Worm (Caenorhabditis elegans): ENCODE measurements around the gene sap-49.

Gene sap-49

ce11 chrII:8004157-8004556 is 31.4 kb downstream of the sap-49 start, which contains the start of gene pgp-11:
Gene pgp-11, minus strand, starts transcription at chrII:8004257.
- TF ChIP-seq lsy-12 (tag; optimal IDR thresholded peaks at IDR 0.05), result no peak
- TF ChIP-seq hmg-11 (tag; optimal IDR thresholded peaks at IDR 0.05), result no peak
- TF ChIP-seq ZK546.5 (tag; optimal IDR thresholded peaks at IDR 0.05), result no peak
- no peak for TF ChIP-seq snpc-4 (tag; optimal IDR thresholded peaks at IDR 0.05)
- TF ChIP-seq eor-1 (tag; optimal IDR thresholded peaks at IDR 0.05), result no peak
- no peak for TF ChIP-seq nhr-28 (tag; optimal IDR thresholded peaks at IDR 0.05)

ce11 chrII:8001428-8001827 is 34.1 kb downstream of the sap-49 start:
- TF ChIP-seq egl-5 (tag; optimal IDR thresholded peaks at IDR 0.05) (no peak), eor-1 (tag; optimal IDR thresholded peaks at IDR 0.05) (no peak), nhr-43 (tag; optimal IDR thresholded peaks at IDR 0.05; ENCODE audit: poor library complexity, severe bottlenecking) (no peak), fkh-10 (GFP tag; optimal IDR thresholded peaks at IDR 0.05) (no peak), skn-1 (tag; optimal IDR thresholded peaks at IDR 0.05) (no peak), pha-4 (tag; optimal IDR thresholded peaks at IDR 0.05) (peak; percentile 13), elt-2 (tag; optimal IDR thresholded peaks at IDR 0.05) (peak; percentile 86), ceh-16 (tag; optimal IDR thresholded peaks at IDR 0.05) (no peak), lin-15B (tag; optimal IDR thresholded peaks at IDR 0.05) (no peak), lsy-12 (tag; optimal IDR thresholded peaks at IDR 0.05) (no peak), nhr-28 (tag; optimal IDR thresholded peaks at IDR 0.05) (no peak), nhr-12 (tag; optimal IDR thresholded peaks at IDR 0.05) (no peak), ama-1 (optimal IDR thresholded peaks at IDR 0.05) (no peak), fkh-2 (tag; optimal IDR thresholded peaks at IDR 0.05) (no peak), pqm-1 (tag; optimal IDR thresholded peaks at IDR 0.05) (peak; percentile 75), ztf-11 (tag; optimal IDR thresholded peaks at IDR 0.05) (no peak), ceh-82 (tag; optimal IDR thresholded peaks at IDR 0.05) (no peak), sea-2 (GFP tag; optimal IDR thresholded peaks at IDR 0.05) (no peak)

DNA sequence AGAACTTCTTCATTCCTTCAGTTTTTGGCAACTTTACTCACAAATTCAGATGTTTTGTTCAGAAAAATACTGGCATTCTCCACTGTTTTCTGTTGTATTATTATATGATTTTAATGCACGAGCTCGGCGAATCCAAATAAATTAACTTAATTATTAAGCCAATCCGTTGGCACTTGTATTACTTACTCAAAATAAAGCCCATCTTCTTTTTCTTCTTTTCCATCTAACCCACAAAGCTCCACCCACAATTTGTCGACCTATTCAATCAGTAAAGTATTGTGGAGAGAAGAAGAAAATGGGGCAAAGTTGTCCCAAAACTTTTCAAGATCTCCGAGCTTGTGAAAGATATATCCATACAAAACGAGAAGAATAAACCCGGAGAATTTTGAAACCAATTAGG is 44.3 kb downstream of the sap-49 start:
- no peak for TF ChIP-seq mdl-1 (tag; optimal IDR thresholded peaks at IDR 0.05)
- no peak for TF ChIP-seq nfya-1 (tag; optimal IDR thresholded peaks at IDR 0.05; ENCODE audit: insufficient read depth)
- no peak for TF ChIP-seq pha-4 (tag; optimal IDR thresholded peaks at IDR 0.05)
- no peak for TF ChIP-seq ceh-28 (tag; optimal IDR thresholded peaks at IDR 0.05)
- no peak for TF ChIP-seq pqm-1 (tag; optimal IDR thresholded peaks at IDR 0.05)
- TF ChIP-seq skn-1 (tag; optimal IDR thresholded peaks at IDR 0.05), result no peak
- no peak for TF ChIP-seq ceh-9 (tag; optimal IDR thresholded peaks at IDR 0.05)
- no peak for TF ChIP-seq lin-15B (tag; optimal IDR thresholded peaks at IDR 0.05)
- no peak for TF ChIP-seq daf-12 (tag; optimal IDR thresholded peaks at IDR 0.05)
- TF ChIP-seq fos-1 (tag; optimal IDR thresholded peaks at IDR 0.05), result no peak
- TF ChIP-seq snpc-4 (tag; optimal IDR thresholded peaks at IDR 0.05), result no peak
- TF ChIP-seq nhr-25 (tag; optimal IDR thresholded peaks at IDR 0.05), result no peak
- no peak for TF ChIP-seq zag-1 (tag; optimal IDR thresholded peaks at IDR 0.05)
- no peak for TF ChIP-seq nhr-77 (tag; optimal IDR thresholded peaks at IDR 0.05)
- TF ChIP-seq nhr-237 (tag; optimal IDR thresholded peaks at IDR 0.05), result no peak
- TF ChIP-seq egl-27 (tag; optimal IDR thresholded peaks at IDR 0.05), result no peak
- no peak for TF ChIP-seq elt-1 (tag; optimal IDR thresholded peaks at IDR 0.05)
- TF ChIP-seq sea-2 (GFP tag; optimal IDR thresholded peaks at IDR 0.05), result no peak
- TF ChIP-seq ceh-16 (tag; optimal IDR thresholded peaks at IDR 0.05), result no peak
- no peak for TF ChIP-seq ceh-82 (tag; optimal IDR thresholded peaks at IDR 0.05)

- peak; percentile 69 for TF ChIP-seq fkh-10 (GFP tag; optimal IDR thresholded peaks at IDR 0.05)
- no peak for TF ChIP-seq elt-1 (tag; optimal IDR thresholded peaks at IDR 0.05)
These were observed 45.4 kb downstream of the sap-49 start for ce11 chrII:7990192-7990591.

DNA sequence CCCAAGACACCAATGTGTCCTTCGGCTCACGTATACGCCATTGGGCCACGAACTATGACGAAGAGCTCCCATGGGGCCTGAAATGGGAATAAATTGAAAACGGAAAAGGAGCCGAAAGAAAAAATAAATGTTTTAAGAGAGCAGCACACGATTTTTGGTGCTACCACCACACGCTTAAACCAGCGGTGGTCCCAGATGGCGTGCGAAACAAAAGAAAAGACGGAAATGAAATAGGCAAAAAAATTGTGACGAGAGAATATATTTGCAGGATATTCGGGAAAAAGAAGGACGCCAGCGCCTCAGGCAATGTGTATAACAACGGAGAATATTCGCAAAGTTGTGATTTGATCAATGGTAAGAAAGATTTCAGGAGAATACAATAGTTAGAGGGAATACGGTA is 48.6 kb downstream of the sap-49 start:
- peak; percentile 6 for TF ChIP-seq nfya-1 (tag; optimal IDR thresholded peaks at IDR 0.05; ENCODE audit: insufficient read depth)
- no peak for TF ChIP-seq nhr-76 (tag; optimal IDR thresholded peaks at IDR 0.05)
- no peak for TF ChIP-seq nhr-11 (tag; optimal IDR thresholded peaks at IDR 0.05)
- TF ChIP-seq nhr-23 (tag; optimal IDR thresholded peaks at IDR 0.05), result no peak
- TF ChIP-seq lin-39 (tag; optimal IDR thresholded peaks at IDR 0.05), result peak; percentile 44
- TF ChIP-seq tbx-2 (tag; optimal IDR thresholded peaks at IDR 0.05), result no peak

Data from whole organism, L3 larva.